Fruit fly (Drosophila melanogaster) Kc167 (cell line): ENCODE measurements around the gene dmrt93B.

Experiments
- Myc ChIP-seq: fragments of >200 bp; optimal IDR thresholded peaks from 2 replicates; lab custom pipeline; 2017; ENCODE audit warnings: missing external identifiers
- Sin3A ChIP-seq: fragments of >200 bp; optimal IDR thresholded peaks from 2 replicates; lab custom pipeline; 2018; ENCODE audit warnings: missing external identifiers
- h ChIP-seq: fragments of >200 bp; optimal IDR thresholded peaks from 3 replicates; lab custom pipeline; 2018; ENCODE audit warnings: missing external identifiers
- insv ChIP-seq: fragments of >200 bp; optimal IDR thresholded peaks from 3 replicates; lab custom pipeline; 2018; ENCODE audit warnings: missing external identifiers
- psq ChIP-seq: fragments of >200 bp; optimal IDR thresholded peaks from 2 replicates; lab custom pipeline; 2017; ENCODE audit warnings: missing external identifiers
- ttk ChIP-seq: sonication (Bioruptor generic); optimal IDR thresholded peaks from 2 replicates; lab custom pipeline; 2017; ENCODE audit warnings: missing external identifiers

Gene dmrt93B

DNA sequence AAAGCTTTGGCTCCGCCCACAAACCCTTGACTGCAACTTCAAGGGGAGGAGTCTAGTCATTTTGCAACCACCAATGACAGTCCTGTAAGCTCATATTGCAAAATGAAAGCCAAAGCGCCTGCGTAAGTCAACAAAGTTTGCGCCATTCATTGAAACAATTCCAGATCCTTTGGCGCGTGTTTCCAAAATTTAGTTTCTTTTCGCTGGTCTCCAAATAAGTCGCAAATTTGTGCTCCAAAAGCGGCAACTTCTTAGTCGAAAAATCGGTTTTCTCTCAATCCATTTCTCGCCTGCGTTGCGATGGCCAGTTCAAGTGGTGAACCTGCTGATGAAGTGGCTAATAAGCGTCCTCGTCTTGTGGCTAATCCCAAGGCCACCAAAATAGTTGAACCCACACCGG, at the start of gene dmrt93B:
dmrt93B (plus strand) TSS at position 301 of the 400 bp plus-strand sequence.
- TF ChIP-seq insv (no peak), ttk (lab: Kevin White, UChicago) (no peak), h (no peak), psq (lab: Kevin White, UChicago) (no peak), Sin3A (lab: Kevin White, UChicago) (no peak), Myc (lab: Kevin White, UChicago) (no peak)

DNA sequence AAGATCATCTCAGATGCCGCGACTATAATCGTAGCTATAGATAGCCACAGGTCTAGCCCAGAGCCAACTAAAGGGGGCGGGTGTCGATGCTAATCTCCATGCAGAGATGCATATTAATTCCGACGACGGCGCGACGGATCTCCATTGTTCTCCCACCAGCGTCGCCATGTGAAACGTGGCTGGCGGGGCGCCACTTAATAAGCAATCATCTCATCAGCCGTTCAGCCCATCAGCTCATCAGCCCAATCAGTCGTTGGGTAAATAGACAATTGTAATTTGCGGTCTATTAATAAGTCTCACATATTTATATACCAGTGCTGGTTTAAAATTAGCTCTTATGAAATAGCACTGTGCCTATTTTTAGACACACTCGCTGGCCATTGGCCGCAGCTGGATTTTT, 48.3 kb upstream of the dmrt93B start:
- TF ChIP-seq Myc (lab: Kevin White, UChicago) = no peak
- no peak for TF ChIP-seq h

DNA sequence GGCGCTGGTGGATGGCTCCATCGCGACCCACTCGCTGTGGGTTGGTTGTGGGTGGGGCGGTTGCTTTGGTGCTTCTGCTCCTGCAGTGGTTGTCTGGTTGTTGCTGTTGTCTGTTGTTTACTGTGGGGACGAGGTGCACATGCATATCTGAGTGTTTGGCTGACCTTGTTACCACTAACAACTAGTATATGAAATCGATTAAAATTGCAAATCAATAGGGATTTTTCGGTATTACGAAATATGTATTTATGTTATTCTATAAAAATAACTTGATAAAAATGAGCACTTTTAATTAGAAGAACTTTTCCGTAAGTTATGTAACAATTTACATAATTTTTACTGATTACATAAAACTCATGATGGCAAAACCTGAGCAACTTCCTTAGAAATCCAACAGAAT, 31.4 kb upstream of the dmrt93B start, which contains the start of gene Dhc93AB:
Dhc93AB (minus strand) TSS at position 101 of the 400 bp plus-strand sequence.
- no peak for TF ChIP-seq Myc (lab: Kevin White, UChicago)
- no peak for TF ChIP-seq insv
- no peak for TF ChIP-seq ttk (lab: Kevin White, UChicago)

- TF ChIP-seq h (no peak), insv (no peak), psq (lab: Kevin White, UChicago) (no peak), Myc (lab: Kevin White, UChicago) (no peak), Sin3A (lab: Kevin White, UChicago) (no peak), ttk (lab: Kevin White, UChicago) (no peak)
These were observed 30.2 kb upstream of the dmrt93B start, which contains the start of gene CG12278 for dm6 chr3R:21043549-21044118. Gene CG12278, plus strand, starts transcription at chr3R:21044068.

DNA sequence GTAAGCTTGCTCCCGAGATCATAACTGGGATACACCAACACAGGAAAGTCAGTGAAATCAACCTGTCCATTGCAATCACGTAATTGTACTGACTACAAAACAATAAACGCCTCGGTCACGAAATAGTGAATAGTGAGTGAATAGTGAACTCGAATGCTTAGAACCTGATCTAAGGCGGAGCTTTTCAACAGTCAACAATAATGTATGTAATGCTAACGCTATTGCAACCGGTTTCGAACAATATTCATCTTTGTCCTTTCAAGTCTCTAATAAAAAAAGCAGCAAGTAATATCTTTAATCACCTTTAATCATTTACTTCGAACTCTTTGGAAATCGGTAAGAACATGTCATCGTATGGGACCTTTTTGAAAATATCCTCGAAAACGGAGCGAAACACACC, 28.1 kb upstream of the dmrt93B start, which contains the start of gene CG31189:
CG31189 (minus strand) TSS at position 101 of the 400 bp plus-strand sequence.
- no peak for TF ChIP-seq Myc (lab: Kevin White, UChicago)
- no peak for TF ChIP-seq ttk (lab: Kevin White, UChicago)
- no peak for TF ChIP-seq Sin3A (lab: Kevin White, UChicago)
- TF ChIP-seq h = no peak
- TF ChIP-seq psq (lab: Kevin White, UChicago) = no peak
- no peak for TF ChIP-seq insv

DNA sequence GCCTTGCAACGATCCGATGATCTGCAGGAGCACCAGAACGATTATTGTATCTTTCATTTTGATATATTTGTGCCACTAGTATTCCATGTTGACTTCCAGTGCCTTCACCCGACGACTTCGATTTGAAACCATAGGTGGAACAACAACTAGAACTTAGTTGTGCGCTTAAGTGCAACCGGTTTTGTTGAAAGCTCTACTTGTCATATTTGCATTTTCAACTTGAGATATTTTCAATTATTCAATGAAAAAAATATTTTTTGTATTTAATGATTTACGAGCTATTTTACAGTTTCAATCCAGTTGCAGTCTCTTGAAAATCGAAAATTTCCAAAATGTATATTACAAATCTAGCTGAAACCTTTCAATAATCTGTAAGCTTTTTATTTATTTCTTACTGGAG, 26.9 kb upstream of the dmrt93B start, which contains the start of gene CG31207:
CG31207 (minus strand) TSS at position 101 of the 400 bp plus-strand sequence.
- no peak for TF ChIP-seq Myc (lab: Kevin White, UChicago)
- TF ChIP-seq ttk (lab: Kevin White, UChicago) = no peak
- TF ChIP-seq psq (lab: Kevin White, UChicago) = no peak
- TF ChIP-seq insv = no peak
- no peak for TF ChIP-seq h
- no peak for TF ChIP-seq Sin3A (lab: Kevin White, UChicago)

DNA sequence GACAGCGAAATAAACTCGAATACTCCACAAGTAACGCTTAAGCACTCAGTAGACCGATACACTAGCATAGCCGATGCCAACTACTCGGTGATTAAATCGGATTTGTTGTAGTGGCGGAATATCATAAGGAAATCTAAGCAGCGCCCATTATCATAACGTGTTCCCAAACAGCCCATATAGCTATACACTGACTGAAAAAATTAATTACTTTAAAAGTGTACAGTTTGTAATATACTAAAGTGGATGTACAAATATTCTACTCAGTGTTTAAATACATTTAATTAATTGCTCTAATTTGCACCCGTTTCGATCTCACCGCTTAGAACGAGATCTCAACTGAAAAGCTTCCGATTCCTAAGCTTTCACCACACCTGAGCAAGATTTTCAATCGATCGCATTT, 25.1 kb upstream of the dmrt93B start, which contains the start of gene CG7079:
CG7079 (minus strand) TSS at position 101 of the 400 bp plus-strand sequence.
- TF ChIP-seq Sin3A (lab: Kevin White, UChicago) (no peak), Myc (lab: Kevin White, UChicago) (no peak), ttk (lab: Kevin White, UChicago) (no peak), h (no peak), psq (lab: Kevin White, UChicago) (no peak), insv (no peak)

DNA sequence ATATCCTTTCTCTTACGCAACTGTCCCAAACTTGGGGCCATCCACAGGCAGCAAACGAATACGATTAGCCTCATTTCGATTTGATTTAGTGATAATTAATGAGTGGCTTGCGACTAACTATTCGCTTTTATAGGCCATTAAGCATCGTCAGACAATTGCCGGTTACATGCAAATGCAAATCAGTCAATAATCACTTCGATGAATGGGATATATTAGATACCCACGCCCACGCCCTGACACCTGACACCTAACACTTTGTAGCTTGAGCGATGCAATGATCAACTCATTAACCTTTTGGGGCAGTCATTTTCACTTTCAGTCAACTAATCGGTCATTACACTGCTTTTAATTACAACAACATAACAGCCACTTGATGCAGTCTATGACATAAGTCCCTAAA, 22.9 kb upstream of the dmrt93B start, which contains the start of gene Jhbp15:
Jhbp15 (minus strand) TSS at position 101 of the 400 bp plus-strand sequence.
- no peak for TF ChIP-seq h
- no peak for TF ChIP-seq insv
- TF ChIP-seq Sin3A (lab: Kevin White, UChicago) = no peak
- no peak for TF ChIP-seq psq (lab: Kevin White, UChicago)
- no peak for TF ChIP-seq Myc (lab: Kevin White, UChicago)
- no peak for TF ChIP-seq ttk (lab: Kevin White, UChicago)

- TF ChIP-seq h (no peak), psq (lab: Kevin White, UChicago) (no peak), Myc (lab: Kevin White, UChicago) (no peak), Sin3A (lab: Kevin White, UChicago) (no peak), insv (no peak), ttk (lab: Kevin White, UChicago) (no peak)
These were observed 16.3 kb upstream of the dmrt93B start for dm6 chr3R:21057519-21057918.

DNA sequence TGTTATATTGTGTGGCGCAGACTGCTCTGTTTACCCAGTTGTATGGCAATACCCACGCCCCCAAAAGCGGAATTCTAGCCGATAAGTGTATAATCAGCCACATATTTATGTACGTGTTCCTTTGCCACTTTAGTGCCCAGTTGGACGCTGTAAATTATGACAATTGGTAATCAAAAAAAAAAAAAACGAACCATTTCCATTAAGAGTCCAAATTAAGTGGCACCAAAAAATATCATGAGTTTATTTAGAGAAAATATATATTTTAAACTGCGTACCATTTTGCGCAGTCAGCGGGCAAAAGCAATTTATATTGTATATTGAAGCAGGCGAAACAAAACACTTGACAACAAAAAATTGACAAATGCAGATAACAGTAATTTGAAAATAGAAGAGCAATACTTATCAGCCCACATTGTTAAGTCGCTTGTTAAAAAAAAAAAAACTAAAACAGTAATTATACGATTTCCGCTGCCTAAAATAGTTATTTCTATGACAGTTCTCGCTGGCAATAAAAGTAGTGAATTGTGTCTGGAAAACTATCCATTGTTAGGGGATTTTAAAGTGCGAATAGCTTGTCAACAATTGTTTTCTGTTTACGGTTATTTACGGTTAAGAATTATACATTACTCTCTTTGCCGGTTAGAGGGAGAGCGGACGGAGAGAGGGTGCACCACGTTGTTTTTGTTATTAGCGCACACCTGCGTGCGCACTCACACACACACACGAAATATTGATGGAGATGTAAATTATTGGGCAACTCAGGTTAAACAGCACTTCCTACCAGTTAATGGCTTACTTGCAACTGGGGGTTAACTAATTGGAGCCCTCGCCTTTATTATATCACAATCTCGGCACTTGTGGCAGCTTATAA, 14.1 kb upstream of the dmrt93B start:
- TF ChIP-seq Myc (lab: Kevin White, UChicago) (no peak), h (no peak), ttk (lab: Kevin White, UChicago) (no peak), Sin3A (lab: Kevin White, UChicago) (no peak), insv (no peak), psq (lab: Kevin White, UChicago) (no peak)

DNA sequence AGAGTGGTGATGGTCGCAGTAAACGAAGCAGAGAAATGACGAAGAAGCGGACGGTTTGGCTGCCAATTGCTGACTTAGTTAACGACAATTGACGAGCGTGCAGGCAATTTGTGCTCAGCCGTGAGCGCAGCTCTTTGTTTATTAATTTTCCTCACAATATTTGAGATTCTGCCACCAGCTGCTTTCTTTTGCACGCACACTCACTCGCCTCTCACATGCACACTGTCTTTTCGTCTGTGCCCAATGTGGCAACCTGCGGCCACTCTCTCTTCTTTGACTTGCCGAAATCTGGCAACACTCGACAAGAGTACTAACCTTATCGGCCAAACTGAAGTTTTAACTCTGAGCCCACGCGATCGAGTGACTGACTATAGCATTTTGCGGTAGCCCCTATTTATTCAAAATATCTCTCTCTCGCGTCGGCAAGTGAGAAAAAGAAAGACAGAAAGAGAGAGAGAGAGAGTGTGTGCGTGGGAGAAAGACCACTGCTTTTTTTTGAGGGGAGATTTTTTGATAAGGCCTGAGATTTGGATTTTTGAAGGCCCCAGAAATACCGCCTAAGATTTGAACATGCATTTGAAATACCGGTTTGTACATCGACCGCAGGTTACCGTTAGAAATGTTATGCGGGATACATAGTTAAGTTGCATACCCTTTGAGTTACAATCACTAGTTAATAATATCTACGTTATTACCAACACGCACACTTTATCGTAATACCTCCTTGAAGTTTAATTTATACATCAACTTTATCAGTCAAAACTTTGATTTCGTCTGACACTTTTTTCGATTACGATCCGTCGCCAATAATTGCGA, 13.2 kb upstream of the dmrt93B start, which contains the start of gene Mvl:
Mvl (minus strand) TSS at position 371 of the 816 bp plus-strand sequence.
- TF ChIP-seq insv = no peak
- no peak for TF ChIP-seq h
- TF ChIP-seq Sin3A (lab: Kevin White, UChicago) = no peak
- no peak for TF ChIP-seq ttk (lab: Kevin White, UChicago)
- TF ChIP-seq Myc (lab: Kevin White, UChicago) = no peak
- no peak for TF ChIP-seq psq (lab: Kevin White, UChicago)
